Worm (Caenorhabditis elegans): ENCODE data around the gene ltd-1.
A peak's percentile ranks its signal among the peaks of the same experiment; 100 is the strongest.

The ltd-1 gene

DNA sequence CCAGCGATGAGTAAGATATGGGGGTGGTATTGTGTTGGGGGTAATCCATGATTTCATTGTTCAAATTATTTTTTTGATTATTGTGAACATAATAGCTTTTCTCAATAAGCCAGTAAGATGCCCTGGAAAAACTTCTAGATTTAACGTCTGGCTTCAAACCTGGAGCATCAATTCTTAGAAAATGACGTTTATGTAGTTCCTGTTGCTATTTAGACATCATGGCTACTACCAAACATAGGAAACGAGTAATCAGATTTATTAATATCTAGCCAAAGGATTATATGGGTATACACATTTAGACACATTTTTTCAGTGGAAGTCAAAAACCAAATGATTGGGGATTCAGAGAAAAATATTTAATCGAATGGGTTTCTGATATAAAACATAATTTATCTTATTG lies 33.0 kb downstream of the ltd-1 start (continued):
- TF ChIP-seq nhr-11 (tag; optimal IDR thresholded peaks at IDR 0.05) (peak; percentile 66), hlh-4 (tag; optimal IDR thresholded peaks at IDR 0.05) (no peak), lin-14 (GFP tag; optimal IDR thresholded peaks at IDR 0.05) (no peak), nhr-71 (tag; optimal IDR thresholded peaks at IDR 0.05) (peak; percentile 41), grh-1 (GFP tag; IDR thresholded peaks at IDR 0.05) (no peak), unc-130 (tag; optimal IDR thresholded peaks at IDR 0.05) (no peak), dsc-1 (tag; optimal IDR thresholded peaks at IDR 0.05) (peak; percentile 95), egl-27 (tag; optimal IDR thresholded peaks at IDR 0.05) (no peak), ces-1 (GFP tag; optimal IDR thresholded peaks at IDR 0.05) (no peak), nhr-28 (tag; optimal IDR thresholded peaks at IDR 0.05) (no peak), lir-3 (tag; optimal IDR thresholded peaks at IDR 0.05; ENCODE audit: poor library complexity) (no peak), rnt-1 (tag; optimal IDR thresholded peaks at IDR 0.05) (no peak)

DNA sequence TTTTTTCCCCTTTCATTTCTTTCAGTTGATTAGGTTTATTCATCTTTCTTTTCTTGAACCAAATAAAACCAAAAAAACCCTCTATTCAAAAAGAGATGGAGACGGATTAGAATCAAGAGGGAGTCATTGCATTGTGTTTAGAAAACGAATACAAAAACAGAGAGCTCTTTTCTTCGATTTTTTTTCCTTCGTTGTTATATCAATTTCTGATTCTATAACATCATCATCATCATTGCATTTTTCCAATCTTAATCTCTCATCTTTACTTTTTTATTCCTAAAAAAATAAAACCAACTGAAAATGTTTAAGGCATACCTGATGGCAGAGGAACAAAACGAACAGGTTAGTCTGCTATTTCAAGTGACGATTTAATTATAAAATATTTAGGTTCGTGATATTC lies 33.8 kb downstream of the ltd-1 start, which contains the start of gene T05H10.8:
Gene T05H10.8 (plus strand): TSS at position 301 of the 400 bp plus-strand sequence.
- no peak for TF ChIP-seq nhr-12 (tag; optimal IDR thresholded peaks at IDR 0.05)
- no peak for TF ChIP-seq sup-37 (GFP tag; optimal IDR thresholded peaks at IDR 0.05)
- no peak for TF ChIP-seq aha-1 (tag; optimal IDR thresholded peaks at IDR 0.05)
- TF ChIP-seq dsc-1 (tag; optimal IDR thresholded peaks at IDR 0.05), result peak; percentile 20
- no peak for TF ChIP-seq sptf-1 (tag; optimal IDR thresholded peaks at IDR 0.05)
- TF ChIP-seq ztf-4 (tag; optimal IDR thresholded peaks at IDR 0.05), result no peak

DNA sequence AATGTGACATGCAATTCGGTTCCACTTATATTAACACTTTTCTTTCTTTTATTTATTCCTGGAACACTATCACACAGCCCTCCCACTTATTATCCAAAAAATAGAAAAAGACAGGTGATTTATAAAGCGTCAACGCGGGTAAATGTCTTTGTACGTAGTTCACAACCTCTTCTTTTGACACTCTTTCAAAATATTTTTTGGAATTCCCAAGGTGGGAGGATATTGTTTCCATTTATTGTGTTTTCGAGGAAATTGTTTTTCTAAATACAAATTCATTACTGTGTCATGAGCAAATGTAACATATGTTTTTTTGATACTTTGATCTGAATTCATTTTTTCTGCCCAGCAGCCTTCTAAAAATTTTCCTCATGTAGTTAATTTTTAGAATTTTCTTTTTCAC lies 34.6 kb downstream of the ltd-1 start:
- TF ChIP-seq nhr-71 (tag; optimal IDR thresholded peaks at IDR 0.05), result peak; percentile 41
- peak; percentile 54 for TF ChIP-seq fkh-8 (tag; optimal IDR thresholded peaks at IDR 0.05)
- TF ChIP-seq nhr-47 (tag; optimal IDR thresholded peaks at IDR 0.05), result peak; percentile 12
- TF ChIP-seq hlh-4 (tag; optimal IDR thresholded peaks at IDR 0.05), result peak; percentile 52
- TF ChIP-seq dsc-1 (tag; optimal IDR thresholded peaks at IDR 0.05), result peak; percentile 45
- no peak for TF ChIP-seq lin-13 (GFP tag; optimal IDR thresholded peaks at IDR 0.05)

DNA sequence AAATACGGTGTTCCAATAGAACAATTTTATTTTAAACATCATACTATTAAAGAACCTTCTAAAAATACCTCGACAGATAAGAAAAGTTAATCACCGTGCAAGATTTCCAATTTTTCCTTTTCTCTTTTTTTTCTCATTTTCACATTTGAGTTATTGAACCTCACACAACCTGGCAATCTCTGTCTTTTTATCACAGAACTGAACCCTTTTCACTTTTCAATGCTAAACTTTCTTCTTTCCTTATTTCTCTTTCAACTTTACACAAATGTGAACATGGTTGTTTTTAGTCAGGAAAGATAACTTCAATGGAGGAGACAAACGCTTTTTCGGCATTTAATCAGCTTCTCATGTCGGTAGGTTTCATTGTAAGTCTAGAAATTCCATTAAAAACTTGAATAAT lies 39.7 kb downstream of the ltd-1 start, which contains the start of gene T05H10.4:
Gene T05H10.4 (plus strand): TSS at position 301 of the 400 bp plus-strand sequence.
- TF ChIP-seq blmp-1 (tag; optimal IDR thresholded peaks at IDR 0.05), result peak; percentile 53
- TF ChIP-seq zag-1 (tag; optimal IDR thresholded peaks at IDR 0.05), result no peak

DNA sequence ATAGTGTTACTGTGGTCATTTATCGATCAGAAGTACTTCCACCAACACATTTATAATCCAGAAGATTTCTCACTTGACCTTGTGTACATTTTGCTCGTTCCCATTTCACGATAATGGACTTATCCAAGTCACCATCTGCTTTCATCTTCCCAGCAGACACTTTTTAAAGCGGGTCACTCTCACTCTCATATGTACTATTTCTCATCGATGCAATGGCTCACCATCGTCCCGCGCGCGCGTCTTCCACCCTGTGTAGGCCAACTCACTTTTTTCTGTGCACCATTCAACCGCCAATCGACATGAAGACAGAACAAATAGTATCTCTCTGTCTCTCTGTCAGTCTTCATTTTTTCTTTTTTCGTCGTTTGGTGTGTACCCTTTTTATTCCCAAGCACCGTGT lies 40.4 kb downstream of the ltd-1 start:
- TF ChIP-seq pag-3 (tag; optimal IDR thresholded peaks at IDR 0.05; ENCODE audit: borderline replicate concordance, insufficient read depth) (no peak), C34B4.2 (tag; optimal IDR thresholded peaks at IDR 0.05) (no peak), swsn-7 (tag; optimal IDR thresholded peaks at IDR 0.05) (no peak), lin-15B (tag; optimal IDR thresholded peaks at IDR 0.05) (no peak), dpl-1 (GFP tag; optimal IDR thresholded peaks at IDR 0.05) (no peak), ceh-88 (GFP tag; IDR thresholded peaks at IDR 0.05) (no peak), hlh-17 (GFP tag; optimal IDR thresholded peaks at IDR 0.05; ENCODE audit: borderline replicate concordance) (no peak), rnt-1 (tag; optimal IDR thresholded peaks at IDR 0.05) (no peak), mep-1 (tag; optimal IDR thresholded peaks at IDR 0.05) (no peak)

DNA sequence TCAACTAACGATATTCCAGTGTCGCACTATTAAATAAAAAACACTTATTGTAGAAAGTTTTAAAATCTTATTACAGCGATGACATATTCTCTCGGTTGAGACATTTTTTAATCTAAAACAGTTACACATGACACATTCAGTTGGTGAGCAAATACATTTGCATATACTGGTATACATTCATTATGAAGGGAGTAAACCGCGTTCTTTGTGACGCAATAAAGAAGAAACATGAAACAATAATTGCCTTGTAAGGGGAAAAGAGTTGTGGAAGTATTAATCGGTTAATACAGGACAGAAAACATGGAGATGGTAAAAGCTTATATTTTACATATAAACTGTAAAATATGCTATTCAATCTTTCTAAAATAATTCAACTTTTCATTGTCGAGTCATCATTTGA lies 41.2 kb downstream of the ltd-1 start:
- TF ChIP-seq egl-27 (tag; optimal IDR thresholded peaks at IDR 0.05) (no peak), ama-1 (optimal IDR thresholded peaks at IDR 0.05) (no peak), nhr-12 (tag; optimal IDR thresholded peaks at IDR 0.05) (no peak), alr-1 (tag; optimal IDR thresholded peaks at IDR 0.05; ENCODE audit: borderline replicate concordance) (no peak), lin-13 (GFP tag; optimal IDR thresholded peaks at IDR 0.05) (no peak), ces-1 (GFP tag; optimal IDR thresholded peaks at IDR 0.05) (no peak), lin-39 (tag; optimal IDR thresholded peaks at IDR 0.05) (no peak), fos-1 (tag; optimal IDR thresholded peaks at IDR 0.05) (no peak), xbp-1 (tag; optimal IDR thresholded peaks at IDR 0.05) (no peak), swsn-7 (tag; optimal IDR thresholded peaks at IDR 0.05) (no peak)

All from whole organism, L1 larva.